Worm (Caenorhabditis elegans) whole organism, L4 larva: ENCODE measurements around the gene EGAP1.1.

ENCODE experiments used
- F49E8.2 ChIP-seq: sonication (generic microtip); optimal IDR thresholded peaks from 2 replicates; lab custom pipeline; 2016; ENCODE audit warnings: missing compliant biosample characterization, mild to moderate bottlenecking, missing genetic modification characterization, borderline replicate concordance
- ceh-20 ChIP-seq: fragments of 200-800 bp; sonication (Bioruptor generic); IDR thresholded peaks from 2 replicates; pipeline ENCODE4 v1.3.6; 2022; ENCODE audit warnings: missing genetic modification reagents, missing genetic modification characterization, missing compliant biosample characterization
- daf-12 ChIP-seq: fragments of 150-350 bp; optimal IDR thresholded peaks from 2 replicates; lab custom pipeline; 2014; ENCODE audit warnings: missing biosample characterization, missing genetic modification reagents, missing genetic modification characterization
- fos-1 ChIP-seq: fragments of 150-350 bp; optimal IDR thresholded peaks from 2 replicates; lab custom pipeline; 2014; ENCODE audit warnings: missing biosample characterization, missing genetic modification characterization
- lin-13 ChIP-seq: fragments of 150-350 bp; optimal IDR thresholded peaks from 2 replicates; lab custom pipeline; 2014; ENCODE audit warnings: missing biosample characterization, missing genetic modification reagents, missing genetic modification characterization
- lin-29 ChIP-seq: fragments of 200-800 bp; sonication (Bioruptor generic); IDR thresholded peaks from 2 replicates; pipeline ENCODE4 v1.3.6; 2022; ENCODE audit warnings: missing genetic modification reagents, missing genetic modification characterization, missing compliant biosample characterization
- lin-39 ChIP-seq: fragments of 150-350 bp; optimal IDR thresholded peaks from 2 replicates; lab custom pipeline; 2014; ENCODE audit warnings: missing biosample characterization, missing genetic modification reagents, missing genetic modification characterization
- mdl-1 ChIP-seq, 2 experiments: fragments of 150-350 bp in 1 of 2; sonication (generic microtip) in 1 of 2; optimal IDR thresholded peaks; 2 replicates each; lab custom pipeline; 2014 to 2017; ENCODE audit warnings: missing biosample characterization in 2 of 2, missing genetic modification characterization in 2 of 2
- mep-1 ChIP-seq: fragments of 150-350 bp; sonication (generic microtip); optimal IDR thresholded peaks from 3 replicates; lab custom pipeline; 2014; ENCODE audit warnings: missing biosample characterization, missing genetic modification characterization
- nhr-102 ChIP-seq: sonication (generic microtip); optimal IDR thresholded peaks from 2 replicates; lab custom pipeline; 2016; ENCODE audit warnings: mild to moderate bottlenecking, missing genetic modification characterization, moderate library complexity, missing compliant biosample characterization
- nhr-41 ChIP-seq: fragments of 200-800 bp; sonication (Bioruptor generic); IDR thresholded peaks from 2 replicates; pipeline ENCODE4 v1.3.6; 2022; ENCODE audit warnings: missing genetic modification reagents, missing genetic modification characterization, missing compliant biosample characterization
- nhr-48 ChIP-seq: sonication (generic microtip); optimal IDR thresholded peaks from 2 replicates; lab custom pipeline; 2016; ENCODE audit warnings: mild to moderate bottlenecking, missing genetic modification characterization, missing compliant biosample characterization
- pqm-1 ChIP-seq: sonication (generic microtip); optimal IDR thresholded peaks from 2 replicates; lab custom pipeline; 2017; ENCODE audit warnings: missing biosample characterization, missing genetic modification characterization
- skn-1 ChIP-seq: fragments of 150-350 bp; optimal IDR thresholded peaks from 2 replicates; lab custom pipeline; 2014; ENCODE audit warnings: missing biosample characterization, missing genetic modification characterization

DNA sequence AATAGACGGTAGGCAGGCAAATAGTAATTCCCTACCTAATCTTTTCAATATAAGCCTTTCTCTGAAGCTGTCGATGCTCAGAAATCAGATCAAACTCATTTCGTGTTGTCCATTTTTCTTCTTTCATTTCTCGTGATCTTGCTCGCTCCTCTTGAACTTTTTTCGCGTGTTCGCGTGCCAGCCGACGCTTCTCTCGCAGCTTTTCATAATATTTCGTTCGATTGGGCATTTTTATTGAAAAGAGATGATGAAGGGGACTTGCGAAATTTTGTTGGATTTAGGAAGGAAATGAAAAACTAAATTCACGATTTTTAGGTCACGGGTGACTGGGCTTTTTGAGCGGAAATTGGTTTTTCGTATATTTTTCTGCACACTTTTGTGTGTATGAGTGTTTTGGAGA, at the start of gene EGAP1.1:
- TF ChIP-seq skn-1 (tag; lab: Kevin White, UChicago), result no peak
- TF ChIP-seq lin-29, result no peak
- no peak for TF ChIP-seq mep-1
- no peak for TF ChIP-seq mdl-1 (tag; optimal IDR thresholded peaks at IDR 0.05; lab: Kevin White, UChicago)
- TF ChIP-seq nhr-102 (tag; lab: Kevin White, UChicago), result no peak
- TF ChIP-seq lin-39 (tag; lab: Kevin White, UChicago), result no peak
- no peak for TF ChIP-seq ceh-20
- no peak for TF ChIP-seq pqm-1
- no peak for TF ChIP-seq lin-13 (GFP tag; lab: Kevin White, UChicago)
- no peak for TF ChIP-seq fos-1
- no peak for TF ChIP-seq F49E8.2 (tag; lab: Kevin White, UChicago)
- TF ChIP-seq daf-12 (tag; lab: Kevin White, UChicago), result no peak
- no peak for TF ChIP-seq nhr-41 (GFP tag; lab: Robert Waterston, UW)
- TF ChIP-seq nhr-48, result no peak
